Worm (Caenorhabditis elegans): Measurements from ENCODE around the gene F56C3.1.

DNA sequence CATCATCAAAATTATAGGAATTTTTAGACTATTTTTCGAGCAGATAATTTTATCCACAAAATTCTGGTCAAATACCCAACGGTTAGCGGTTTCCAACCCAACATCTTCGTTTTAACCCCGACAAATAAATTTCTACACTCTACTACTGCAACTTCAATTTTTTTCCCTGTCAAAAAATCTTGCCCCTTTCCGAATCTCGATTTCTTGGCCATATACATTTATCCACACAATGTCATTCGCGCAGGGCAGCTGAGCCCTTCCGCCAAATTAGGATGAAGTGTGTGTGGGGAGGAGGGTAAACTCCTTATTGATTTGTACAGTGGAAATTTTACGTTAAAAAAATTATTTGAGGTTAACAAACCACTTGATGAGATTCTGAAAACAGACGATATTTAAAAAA lies 42.3 kb upstream of the F56C3.1 start:
- TF ChIP-seq ceh-13 (GFP tag; optimal IDR thresholded peaks at IDR 0.05), result no peak
- TF ChIP-seq flt-1 (GFP tag; IDR thresholded peaks at IDR 0.05), result no peak
- no peak for TF ChIP-seq tra-4 (tag; optimal IDR thresholded peaks at IDR 0.05)
- TF ChIP-seq ama-1 (optimal IDR thresholded peaks at IDR 0.05), result no peak
- no peak for TF ChIP-seq hnd-1 (tag; optimal IDR thresholded peaks at IDR 0.05)
- TF ChIP-seq aly-1 (tag; optimal IDR thresholded peaks at IDR 0.05), result no peak
- no peak for TF ChIP-seq scrt-1 (GFP tag; IDR thresholded peaks at IDR 0.05)

Data from whole organism, early embryonic.